Worm (Caenorhabditis elegans) whole organism, L2 larva: ENCODE results near the gene F47G9.4.
A peak's percentile ranks its signal among the peaks of the same experiment; 100 is the strongest.

ENCODE experiments used
- C34F6.9 ChIP-seq: fragments of 150-350 bp; optimal IDR thresholded peaks from 2 replicates; lab custom pipeline; 2014; ENCODE audit warnings: missing biosample characterization, missing genetic modification characterization
- F13H6.1 ChIP-seq: sonication (generic microtip); optimal IDR thresholded peaks from 2 replicates; lab custom pipeline; 2016; ENCODE audit warnings: missing genetic modification characterization, missing compliant biosample characterization
- Y55F3AM.14 ChIP-seq: fragments of 200-800 bp; sonication (Bioruptor generic); optimal IDR thresholded peaks from 2 replicates; lab custom pipeline; 2018; ENCODE audit warnings: mild to moderate bottlenecking, missing genetic modification characterization, missing compliant biosample characterization
- alr-1 ChIP-seq: fragments of 150-350 bp; optimal IDR thresholded peaks from 2 replicates; lab custom pipeline; 2014; ENCODE audit warnings: missing biosample characterization, missing genetic modification characterization
- aly-2 ChIP-seq: fragments of 150-350 bp; optimal IDR thresholded peaks from 2 replicates; lab custom pipeline; 2014; ENCODE audit warnings: missing biosample characterization, missing genetic modification characterization
- ama-1 ChIP-seq: fragments of 150-350 bp; optimal IDR thresholded peaks from 2 replicates; lab custom pipeline; 2018; ENCODE audit warnings: inconsistent platforms
- blmp-1 ChIP-seq: sonication (generic microtip); optimal IDR thresholded peaks from 2 replicates; lab custom pipeline; 2017; ENCODE audit warnings: missing genetic modification characterization, mild to moderate bottlenecking, missing compliant biosample characterization, antibody characterized with exemption, moderate library complexity; ENCODE audit not compliant: insufficient read depth
- ceh-16 ChIP-seq: fragments of 150-350 bp; optimal IDR thresholded peaks from 2 replicates; lab custom pipeline; 2014; ENCODE audit warnings: missing biosample characterization, missing genetic modification characterization
- ceh-82 ChIP-seq: fragments of 150-350 bp; optimal IDR thresholded peaks from 2 replicates; lab custom pipeline; 2014; ENCODE audit warnings: missing biosample characterization, missing genetic modification characterization
- dmd-4 ChIP-seq: sonication (generic microtip); optimal IDR thresholded peaks from 2 replicates; lab custom pipeline; 2017; ENCODE audit warnings: missing biosample characterization, missing genetic modification characterization
- egl-27 ChIP-seq: sonication (generic microtip); optimal IDR thresholded peaks from 3 replicates; lab custom pipeline; 2017; ENCODE audit warnings: missing biosample characterization, missing genetic modification reagents, missing genetic modification characterization
- elt-1 ChIP-seq: fragments of 150-350 bp; optimal IDR thresholded peaks from 2 replicates; lab custom pipeline; 2014; ENCODE audit warnings: missing biosample characterization, missing genetic modification characterization
- fos-1 ChIP-seq: fragments of 150-350 bp; optimal IDR thresholded peaks from 2 replicates; lab custom pipeline; 2014; ENCODE audit warnings: missing biosample characterization, missing genetic modification characterization
- lin-11 ChIP-seq: fragments of 150-350 bp; sonication (generic microtip); optimal IDR thresholded peaks from 2 replicates; lab custom pipeline; 2014; ENCODE audit warnings: missing biosample characterization, missing genetic modification characterization, inconsistent platforms, mixed read lengths
- lin-13 ChIP-seq: fragments of 150-350 bp; optimal IDR thresholded peaks from 2 replicates; lab custom pipeline; 2014; ENCODE audit warnings: missing biosample characterization, missing genetic modification reagents, missing genetic modification characterization
- lin-39 ChIP-seq: fragments of 150-350 bp; optimal IDR thresholded peaks from 2 replicates; lab custom pipeline; 2014; ENCODE audit warnings: missing biosample characterization, missing genetic modification reagents, missing genetic modification characterization
- lsy-2 ChIP-seq, 2 experiments: fragments of 150-350 bp in 1 of 2; sonication (generic microtip) in 1 of 2; optimal IDR thresholded peaks; 2 replicates each; lab custom pipeline; 2014 to 2017; ENCODE audit warnings: missing biosample characterization in 2 of 2, missing genetic modification characterization in 2 of 2
- mab-5 ChIP-seq: fragments of 150-350 bp; optimal IDR thresholded peaks from 2 replicates; lab custom pipeline; 2014; ENCODE audit warnings: missing biosample characterization, missing genetic modification characterization
- mbf-1 ChIP-seq: sonication (generic microtip); optimal IDR thresholded peaks from 2 replicates; lab custom pipeline; 2017; ENCODE audit warnings: missing biosample characterization, missing genetic modification characterization
- mdl-1 ChIP-seq, 2 experiments: fragments of 150-350 bp in 1 of 2; sonication (generic microtip) in 1 of 2; optimal IDR thresholded peaks; 2 replicates each; lab custom pipeline; 2017; ENCODE audit warnings: missing biosample characterization in 2 of 2, missing genetic modification characterization in 2 of 2
- nhr-10 ChIP-seq: sonication (generic microtip); optimal IDR thresholded peaks from 2 replicates; lab custom pipeline; 2017; ENCODE audit warnings: missing biosample characterization, missing genetic modification characterization
- nhr-12 ChIP-seq: fragments of 150-350 bp; optimal IDR thresholded peaks from 2 replicates; lab custom pipeline; 2014; ENCODE audit warnings: missing biosample characterization, missing genetic modification characterization
- nhr-129 ChIP-seq: fragments of 150-350 bp; optimal IDR thresholded peaks from 2 replicates; lab custom pipeline; 2014; ENCODE audit warnings: missing biosample characterization, missing genetic modification characterization
- nhr-21 ChIP-seq: fragments of 150-350 bp; optimal IDR thresholded peaks from 2 replicates; lab custom pipeline; 2014; ENCODE audit warnings: missing biosample characterization, missing genetic modification characterization
- nhr-237 ChIP-seq: fragments of 150-350 bp; optimal IDR thresholded peaks from 2 replicates; lab custom pipeline; 2014; ENCODE audit warnings: missing biosample characterization, missing genetic modification characterization
- nhr-25 ChIP-seq: fragments of 150-350 bp; sonication (generic microtip); optimal IDR thresholded peaks from 3 replicates; lab custom pipeline; 2014; ENCODE audit warnings: missing biosample characterization, missing genetic modification characterization
- nhr-77 ChIP-seq: fragments of 150-350 bp; optimal IDR thresholded peaks from 2 replicates; lab custom pipeline; 2014; ENCODE audit warnings: missing biosample characterization, missing genetic modification characterization
- peb-1 ChIP-seq: fragments of 150-350 bp; optimal IDR thresholded peaks from 2 replicates; lab custom pipeline; 2014; ENCODE audit warnings: missing biosample characterization, missing genetic modification characterization
- sma-3 ChIP-seq: sonication (generic microtip); optimal IDR thresholded peaks from 2 replicates; lab custom pipeline; 2016; ENCODE audit warnings: missing genetic modification reagents, missing genetic modification characterization, missing compliant biosample characterization
- sma-9 ChIP-seq, 2 experiments: fragments of 150-350 bp in 1 of 2; sonication (generic microtip) in 1 of 2; optimal IDR thresholded peaks; 2 replicates each; lab custom pipeline; 2014 to 2016; ENCODE audit warnings: missing genetic modification characterization in 2 of 2, mild to moderate bottlenecking in 1 of 2, missing biosample characterization in 1 of 2, missing compliant biosample characterization in 1 of 2, missing genetic modification reagents in 1 of 2, moderate library complexity in 1 of 2
- snpc-4 ChIP-seq: fragments of 150-350 bp; optimal IDR thresholded peaks from 2 replicates; lab custom pipeline; 2014; ENCODE audit warnings: missing biosample characterization, missing genetic modification characterization
- unc-55 ChIP-seq: fragments of 150-350 bp; sonication (generic microtip); optimal IDR thresholded peaks from 3 replicates; lab custom pipeline; 2014; ENCODE audit warnings: missing biosample characterization, missing genetic modification reagents, missing genetic modification characterization
- unc-62 ChIP-seq: fragments of 150-350 bp; optimal IDR thresholded peaks from 2 replicates; lab custom pipeline; 2014; ENCODE audit warnings: missing biosample characterization, missing genetic modification reagents, missing genetic modification characterization
- zag-1 ChIP-seq: fragments of 150-350 bp; optimal IDR thresholded peaks from 2 replicates; lab custom pipeline; 2014; ENCODE audit warnings: missing biosample characterization, missing genetic modification characterization
- ztf-11 ChIP-seq: sonication (generic microtip); optimal IDR thresholded peaks from 2 replicates; lab custom pipeline; 2017; ENCODE audit warnings: missing biosample characterization, missing genetic modification characterization
- ztf-4 ChIP-seq: fragments of 150-350 bp; optimal IDR thresholded peaks from 2 replicates; lab custom pipeline; 2014; ENCODE audit warnings: missing biosample characterization, missing genetic modification characterization

Gene F47G9.4

DNA sequence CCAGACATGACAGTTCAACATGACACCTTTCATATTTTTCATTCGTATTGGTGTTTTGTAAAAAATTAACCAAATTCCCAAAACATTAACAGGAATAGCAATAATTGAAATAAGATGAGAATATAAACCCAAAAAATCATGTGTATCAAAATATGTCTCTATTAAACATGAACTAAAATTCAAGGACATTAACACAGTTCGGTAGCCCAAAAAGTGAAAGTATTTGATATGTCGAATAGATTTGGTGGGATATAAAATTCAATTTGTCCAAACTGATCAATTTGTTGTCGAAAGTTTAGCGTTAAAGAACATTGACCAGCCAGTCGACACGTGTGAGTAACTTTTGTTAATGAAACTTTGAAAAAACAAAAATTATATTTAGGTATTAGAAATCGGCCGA, 18.9 kb downstream of the F47G9.4 start, which contains the start of gene srh-46:
srh-46 (minus strand) TSS at position 189 of the 400 bp plus-strand sequence.
- no peak for TF ChIP-seq sma-3 (GFP tag; lab: Kevin White, UChicago)
- peak; percentile 67 for TF ChIP-seq blmp-1 (tag; lab: Kevin White, UChicago)

DNA sequence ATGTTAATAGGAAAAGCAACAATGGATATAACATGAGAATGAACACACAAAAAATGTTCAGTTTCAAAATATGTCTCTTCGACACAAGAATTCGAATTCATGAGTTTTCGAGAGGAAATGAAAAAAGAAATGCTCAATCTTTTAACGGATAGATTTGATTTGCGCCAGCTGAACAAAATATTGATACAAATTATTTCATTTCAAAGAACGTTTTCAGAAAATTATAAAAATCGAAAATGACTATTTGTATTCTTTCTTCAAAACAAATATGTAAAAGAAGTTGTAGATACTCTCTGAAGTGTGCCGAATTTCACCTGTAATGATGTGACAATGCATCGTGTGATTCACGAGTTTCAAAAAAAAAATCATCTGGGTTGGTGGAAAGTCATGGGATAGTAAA, 21.1 kb downstream of the F47G9.4 start, which contains the start of gene srh-47:
srh-47 (minus strand) TSS at position 101 of the 400 bp plus-strand sequence.
- TF ChIP-seq alr-1 (tag; lab: Kevin White, UChicago) (no peak), lin-39 (tag; lab: Kevin White, UChicago) (no peak), peb-1 (tag; lab: Kevin White, UChicago) (no peak), lin-11 (tag; lab: Kevin White, UChicago) (no peak), egl-27 (tag; lab: Kevin White, UChicago) (no peak), Y55F3AM.14 (GFP tag; lab: Kevin White, UChicago) (no peak), ceh-82 (tag; lab: Kevin White, UChicago) (no peak), F13H6.1 (tag; lab: Kevin White, UChicago) (no peak), unc-55 (GFP tag; lab: Kevin White, UChicago) (no peak), nhr-77 (tag; lab: Kevin White, UChicago) (no peak), ceh-16 (tag; lab: Kevin White, UChicago) (no peak), dmd-4 (tag; lab: Kevin White, UChicago) (no peak), fos-1 (no peak), mdl-1 (tag; optimal IDR thresholded peaks at IDR 0.05; lab: Kevin White, UChicago) (no peak), ztf-11 (tag; lab: Kevin White, UChicago) (no peak), nhr-12 (no peak), snpc-4 (tag; lab: Kevin White, UChicago) (no peak), blmp-1 (tag; lab: Kevin White, UChicago) (no peak), sma-9 (GFP tag; optimal IDR thresholded peaks at IDR 0.05; lab: Kevin White, UChicago) (no peak), sma-9 (tag; optimal IDR thresholded peaks at IDR 0.05; lab: Kevin White, UChicago) (no peak)
- TF ChIP-seq, all 48 proteins: peak for 0

DNA sequence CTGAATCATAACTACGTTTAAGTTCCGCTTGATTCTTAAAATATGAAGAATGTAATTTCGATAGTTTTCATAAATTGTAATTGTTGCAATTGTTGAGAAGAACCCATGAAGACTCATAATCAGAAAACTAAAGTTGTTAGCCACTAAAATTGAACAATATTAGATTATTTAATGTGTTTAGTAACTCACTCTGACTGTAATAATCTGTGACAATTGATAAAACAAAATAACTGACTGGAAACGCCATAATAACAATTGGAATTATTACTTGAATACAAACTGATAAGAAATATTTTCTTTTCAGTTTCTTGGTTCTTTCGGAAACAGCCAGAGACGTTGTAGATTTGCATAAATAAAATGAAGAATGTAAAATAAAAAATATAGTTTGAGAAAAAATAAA, 22.2 kb downstream of the F47G9.4 start:
- TF ChIP-seq nhr-21 (tag; lab: Kevin White, UChicago) (no peak), nhr-237 (tag; lab: Kevin White, UChicago) (no peak), snpc-4 (tag; lab: Kevin White, UChicago) (no peak), lin-13 (GFP tag; lab: Kevin White, UChicago) (no peak), nhr-129 (tag; lab: Kevin White, UChicago) (no peak), aly-2 (tag; lab: Kevin White, UChicago) (no peak), nhr-10 (no peak), ztf-4 (tag; lab: Kevin White, UChicago) (no peak), nhr-12 (no peak), zag-1 (tag; lab: Kevin White, UChicago) (no peak), sma-9 (GFP tag; optimal IDR thresholded peaks at IDR 0.05; lab: Kevin White, UChicago) (no peak), sma-9 (tag; optimal IDR thresholded peaks at IDR 0.05; lab: Kevin White, UChicago) (no peak), nhr-77 (tag; lab: Kevin White, UChicago) (no peak)

DNA sequence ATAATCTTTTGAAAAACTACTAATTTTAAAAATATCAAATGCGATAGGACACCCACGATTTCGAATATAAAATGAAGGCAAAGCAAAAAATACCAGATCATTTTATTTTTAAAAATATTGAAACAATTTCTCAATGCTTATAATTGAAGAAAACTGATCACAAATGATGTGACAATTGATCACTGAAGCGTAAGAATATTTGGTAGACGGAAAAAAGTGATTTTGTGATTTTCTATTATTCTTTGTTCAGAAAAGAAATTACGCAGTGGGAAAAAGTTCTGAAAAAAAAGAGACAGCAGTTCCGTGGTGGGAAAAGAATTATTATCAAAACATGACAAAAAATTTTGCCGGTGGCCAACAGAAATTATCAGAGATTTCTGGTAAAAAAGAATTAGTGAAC, 23.0 kb downstream of the F47G9.4 start, which contains the start of gene T03F7.5:
T03F7.5 (minus strand) TSS at position 101 of the 400 bp plus-strand sequence.
- TF ChIP-seq elt-1 (no peak), dmd-4 (tag; lab: Kevin White, UChicago) (no peak), mbf-1 (tag; lab: Kevin White, UChicago) (no peak), F13H6.1 (tag; lab: Kevin White, UChicago) (no peak), alr-1 (tag; lab: Kevin White, UChicago) (no peak), lin-39 (tag; lab: Kevin White, UChicago) (no peak), sma-3 (GFP tag; lab: Kevin White, UChicago) (no peak), zag-1 (tag; lab: Kevin White, UChicago) (no peak), ceh-16 (tag; lab: Kevin White, UChicago) (no peak), ama-1 (lab: Kevin White, UChicago) (no peak), C34F6.9 (tag; lab: Kevin White, UChicago) (no peak)

DNA sequence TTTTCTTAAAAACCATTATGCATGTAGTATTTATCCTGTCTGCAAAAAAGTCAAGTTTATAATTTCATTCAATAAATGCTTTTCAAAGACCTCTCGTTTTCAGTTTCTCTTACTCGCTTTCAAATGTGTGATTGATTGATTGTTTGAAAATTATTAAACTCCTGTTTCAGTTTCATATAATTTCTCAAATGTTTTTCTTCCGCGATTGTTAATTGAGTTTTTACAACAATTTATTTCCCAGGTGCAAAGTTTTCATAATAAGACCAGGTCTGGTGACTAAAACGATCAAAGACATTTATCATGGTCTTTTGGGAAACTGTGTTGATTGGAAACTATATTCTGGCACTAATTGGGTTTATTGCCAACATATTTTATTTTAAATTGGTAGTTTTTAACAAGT, 27.2 kb downstream of the F47G9.4 start, which contains the start of gene T03F7.6:
T03F7.6 (plus strand) TSS at position 301 of the 400 bp plus-strand sequence.
- TF ChIP-seq dmd-4 (tag; lab: Kevin White, UChicago) (no peak), mab-5 (tag; lab: Kevin White, UChicago) (no peak), zag-1 (tag; lab: Kevin White, UChicago) (no peak), lsy-2 (tag; optimal IDR thresholded peaks at IDR 0.05; lab: Kevin White, UChicago) (no peak), nhr-25 (tag; lab: Kevin White, UChicago) (no peak), nhr-10 (no peak), unc-62 (no peak), nhr-77 (tag; lab: Kevin White, UChicago) (no peak), nhr-21 (tag; lab: Kevin White, UChicago) (no peak)
